Worm (Caenorhabditis elegans): ENCODE data around the gene str-252.

ce11 chrV:13949010-13949409 is 32.7 kb downstream of the str-252 start, which contains the start of gene R10D12.6:
- TF ChIP-seq isw-1 (GFP tag; IDR thresholded peaks at IDR 0.05) (no peak), elt-2 (tag; optimal IDR thresholded peaks at IDR 0.05) (no peak), elt-3 (tag; optimal IDR thresholded peaks at IDR 0.05) (no peak)
